Fruit fly (Drosophila melanogaster): ENCODE results near the gene CG42816.

DNA sequence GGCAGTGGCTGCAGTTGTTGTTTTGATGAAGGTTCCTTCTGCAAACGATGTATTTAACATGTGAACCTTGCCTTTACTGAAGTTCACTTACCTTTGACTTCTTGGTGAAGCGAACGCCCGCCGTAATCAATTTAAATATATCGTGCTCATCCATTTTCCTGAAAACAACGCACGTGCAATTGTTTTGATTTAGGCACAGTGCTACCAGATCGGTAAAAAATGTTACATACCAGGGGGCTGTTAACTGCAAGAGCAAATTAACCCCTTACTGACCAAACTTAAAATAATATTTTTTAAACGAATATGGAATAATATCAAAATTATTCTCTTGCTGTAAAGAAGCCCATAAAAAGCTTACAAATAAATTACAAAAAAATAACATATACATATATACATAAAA, 7.1 kb upstream of the CG42816 start, which contains the start of gene ais:
- TF ChIP-seq h (GFP tag; optimal IDR thresholded peaks at IDR 0.05) (no peak), pan (optimal IDR thresholded peaks at IDR 0.05) (no peak), psq (GFP tag; optimal IDR thresholded peaks at IDR 0.05) (peak; percentile 3), Dfd (GFP tag; optimal IDR thresholded peaks at IDR 0.05) (no peak), usp (GFP tag; optimal IDR thresholded peaks at IDR 0.05) (no peak), brk (GFP tag; optimal IDR thresholded peaks at IDR 0.05) (no peak), Hnf4 (GFP tag; optimal IDR thresholded peaks at IDR 0.05) (no peak), GATAd (GFP tag; optimal IDR thresholded peaks at IDR 0.05) (no peak), lola (GFP tag; optimal IDR thresholded peaks at IDR 0.05) (no peak), foxo (GFP tag; optimal IDR thresholded peaks at IDR 0.05) (peak in 1 of 2 experiments; percentile 44), Hr78 (GFP tag; optimal IDR thresholded peaks at IDR 0.05) (no peak), CG9705 (GFP tag; optimal IDR thresholded peaks at IDR 0.05) (no peak)

All from whole organism, wandering third instar larva.